Fruit fly (Drosophila melanogaster): ENCODE measurements around the gene RpL7-like.

Gene RpL7-like

dm6 chr2L:12055837-12056388 lies at the start of gene RpL7-like, which contains the start of the genes JhI-21 and CG34164 (continued):
- 0 out of 2 replicates have a peak, but pooled peaks have one; percentile 18 for TF ChIP-seq Drgx (GFP tag; IDR thresholded peaks at IDR 0.05)
- TF ChIP-seq lola (GFP tag; optimal IDR thresholded peaks at IDR 0.05), result no peak
- TF ChIP-seq CG33213 (GFP tag; optimal IDR thresholded peaks at IDR 0.05), result no peak
- TF ChIP-seq CG10267 (tag; optimal IDR thresholded peaks at IDR 0.05), result peak; percentile 65
- TF ChIP-seq B-H1 (GFP tag; IDR thresholded peaks at IDR 0.05), result no peak
- no peak for TF ChIP-seq TFAM (GFP tag; optimal IDR thresholded peaks at IDR 0.05)
- TF ChIP-seq Stat92E (GFP tag; optimal IDR thresholded peaks at IDR 0.05), result peak in 1 of 3 experiments; percentile 64
- TF ChIP-seq CG4854 (GFP tag; optimal IDR thresholded peaks at IDR 0.05), result no peak
- TF ChIP-seq Sox100B (GFP tag; optimal IDR thresholded peaks at IDR 0.05), result no peak
- TF ChIP-seq lov (optimal IDR thresholded peaks at IDR 0.05), result no peak
- no peak for TF ChIP-seq lov (GFP tag; IDR thresholded peaks at IDR 0.05)
- no peak for TF ChIP-seq CG8359 (GFP tag; optimal IDR thresholded peaks at IDR 0.05; ENCODE audit: borderline replicate concordance)
- TF ChIP-seq CG4424 (GFP tag; optimal IDR thresholded peaks at IDR 0.05), result peak; percentile 38
- TF ChIP-seq cg (GFP tag; optimal IDR thresholded peaks at IDR 0.05), result no peak
- no peak for TF ChIP-seq CG11560 (tag; IDR thresholded peaks at IDR 0.05)
- TF ChIP-seq CG31388 (GFP tag; optimal IDR thresholded peaks at IDR 0.05), result no peak
- TF ChIP-seq Jarid2 (GFP tag; optimal IDR thresholded peaks at IDR 0.05), result peak; percentile 77
- TF ChIP-seq CG7928 (GFP tag; optimal IDR thresholded peaks at IDR 0.05), result no peak
- TF ChIP-seq trh (GFP tag; optimal IDR thresholded peaks at IDR 0.05), result no peak
- no peak for TF ChIP-seq CG13296 (GFP tag; optimal IDR thresholded peaks at IDR 0.05)
- peak; percentile 83 for TF ChIP-seq YL-1 (GFP tag; optimal IDR thresholded peaks at IDR 0.05)
- TF ChIP-seq Pdp1 (GFP tag; optimal IDR thresholded peaks at IDR 0.05), result peak in 1 of 2 experiments; percentile 51
- TF ChIP-seq chm (GFP tag; IDR thresholded peaks at IDR 0.05), result no peak
- no peak for TF ChIP-seq sima (GFP tag; optimal IDR thresholded peaks at IDR 0.05)
- TF ChIP-seq sob (GFP tag; IDR thresholded peaks at IDR 0.05), result no peak
- TF ChIP-seq CG1603 (tag; optimal IDR thresholded peaks at IDR 0.05), result no peak
- TF ChIP-seq Ets97D (GFP tag; optimal IDR thresholded peaks at IDR 0.05), result peak; percentile 77
- TF ChIP-seq Hr78 (GFP tag; optimal IDR thresholded peaks at IDR 0.05), result no peak
- TF ChIP-seq tin (GFP tag; optimal IDR thresholded peaks at IDR 0.05), result no peak
- TF ChIP-seq CG17568 (GFP tag; optimal IDR thresholded peaks at IDR 0.05), result no peak
- no peak for TF ChIP-seq B-H2 (GFP tag; optimal IDR thresholded peaks at IDR 0.05)
- no peak for TF ChIP-seq grau (tag; optimal IDR thresholded peaks at IDR 0.05)
- no peak for TF ChIP-seq CG11398 (GFP tag; optimal IDR thresholded peaks at IDR 0.05)
- TF ChIP-seq CG5953 (GFP tag; IDR thresholded peaks at IDR 0.05), result no peak
- no peak for TF ChIP-seq CG2875 (GFP tag; optimal IDR thresholded peaks at IDR 0.05)
- TF ChIP-seq nerfin-1 (tag; optimal IDR thresholded peaks at IDR 0.05), result peak; percentile 98
- no peak for TF ChIP-seq CG13775 (GFP tag; optimal IDR thresholded peaks at IDR 0.05)
- no peak for TF ChIP-seq fd96Cb (tag; optimal IDR thresholded peaks at IDR 0.05)
- TF ChIP-seq zen (tag; optimal IDR thresholded peaks at IDR 0.05), result peak; percentile 8
- TF ChIP-seq Chrac-16 (GFP tag; optimal IDR thresholded peaks at IDR 0.05), result no peak
- no peak for TF ChIP-seq jing (GFP tag; optimal IDR thresholded peaks at IDR 0.05)
- TF ChIP-seq dmrt99B (tag; optimal IDR thresholded peaks at IDR 0.05), result no peak
- no peak for TF ChIP-seq CG4730 (GFP tag; IDR thresholded peaks at IDR 0.05)
- TF ChIP-seq dati (GFP tag; IDR thresholded peaks at IDR 0.05), result no peak
- no peak for TF ChIP-seq btn (GFP tag; optimal IDR thresholded peaks at IDR 0.05)
- no peak for TF ChIP-seq CG2129 (GFP tag; IDR thresholded peaks at IDR 0.05; ENCODE audit: partially characterized antibody)
- TF ChIP-seq Mad (GFP tag; optimal IDR thresholded peaks at IDR 0.05), result no peak
- TF ChIP-seq toy (GFP tag; IDR thresholded peaks at IDR 0.05), result no peak
- TF ChIP-seq Deaf1 (tag; optimal IDR thresholded peaks at IDR 0.05), result no peak
- no peak for TF ChIP-seq C15 (GFP tag; IDR thresholded peaks at IDR 0.05)

Data from whole organism, embryonic.